Worm (Caenorhabditis elegans) whole organism, L4 larva: ENCODE data around the gene T07C4.3.

Experiments
- T20F7.1 ChIP-seq: fragments of 200-800 bp; sonication (Bioruptor generic); optimal IDR thresholded peaks from 2 replicates; lab custom pipeline; 2018; ENCODE audit warnings: mild to moderate bottlenecking, missing genetic modification characterization, missing compliant biosample characterization
- T26A8.4 ChIP-seq: fragments of 200-800 bp; sonication (Bioruptor generic); IDR thresholded peaks from 2 replicates; pipeline ENCODE4 v1.3.6; 2022; ENCODE audit warnings: missing genetic modification characterization, missing compliant biosample characterization
- Y105C5A.15 ChIP-seq: fragments of 200-800 bp; sonication (Bioruptor generic); IDR thresholded peaks from 2 replicates; pipeline ENCODE4 v1.3.6; 2022; ENCODE audit warnings: missing genetic modification characterization, missing compliant biosample characterization
- Y48G9A.11 ChIP-seq: fragments of 200-800 bp; sonication (Bioruptor generic); IDR thresholded peaks from 2 replicates; pipeline ENCODE4 v1.3.6; 2022; ENCODE audit warnings: missing genetic modification reagents, missing genetic modification characterization, missing compliant biosample characterization
- Y5F2A.4 ChIP-seq: fragments of 200-800 bp; sonication (Bioruptor generic); optimal IDR thresholded peaks from 2 replicates; lab custom pipeline; 2018; ENCODE audit warnings: mild to moderate bottlenecking, missing genetic modification characterization, missing compliant biosample characterization
- aha-1 ChIP-seq: fragments of 150-350 bp; peaks from one replicate; lab custom pipeline; 2014; ENCODE audit warnings: missing biosample characterization, missing genetic modification characterization
- aly-2 ChIP-seq: sonication (generic microtip); optimal IDR thresholded peaks from 2 replicates; lab custom pipeline; 2018; ENCODE audit warnings: missing biosample characterization, missing genetic modification characterization
- arid-1 ChIP-seq: fragments of 200-800 bp; sonication (Bioruptor generic); conservative IDR thresholded peaks from 2 replicates; pipeline ENCODE4 v1.3.6; 2022; ENCODE audit warnings: missing genetic modification reagents, missing genetic modification characterization, missing compliant biosample characterization
- ceh-20 ChIP-seq: fragments of 200-800 bp; sonication (Bioruptor generic); IDR thresholded peaks from 2 replicates; pipeline ENCODE4 v1.3.6; 2022; ENCODE audit warnings: missing genetic modification reagents, missing genetic modification characterization, missing compliant biosample characterization
- ceh-32 ChIP-seq: sonication (generic microtip); optimal IDR thresholded peaks from 2 replicates; lab custom pipeline; 2016; ENCODE audit warnings: mild to moderate bottlenecking, missing genetic modification characterization, missing compliant biosample characterization; ENCODE audit not compliant: poor library complexity
- ceh-44 ChIP-seq: fragments of 200-800 bp; sonication (Bioruptor generic); IDR thresholded peaks from 2 replicates; pipeline ENCODE4 v1.3.6; 2022; ENCODE audit warnings: missing genetic modification reagents, missing genetic modification characterization, missing compliant biosample characterization
- ctbp-1 ChIP-seq: fragments of 200-800 bp; sonication (Bioruptor generic); IDR thresholded peaks from 2 replicates; pipeline ENCODE4 v1.3.6; 2022; ENCODE audit warnings: missing genetic modification reagents, missing genetic modification characterization, missing compliant biosample characterization
- daf-12 ChIP-seq: fragments of 150-350 bp; optimal IDR thresholded peaks from 2 replicates; lab custom pipeline; 2014; ENCODE audit warnings: missing biosample characterization, missing genetic modification reagents, missing genetic modification characterization
- daf-16 ChIP-seq, 3 experiments: sonication (generic microtip); optimal IDR thresholded peaks; 2 replicates each; lab custom pipeline; 2016 to 2017; ENCODE audit warnings: missing genetic modification characterization in 3 of 3, missing genetic modification reagents in 3 of 3, mild to moderate bottlenecking in 2 of 3, missing compliant biosample characterization in 2 of 3, missing biosample characterization in 1 of 3, moderate library complexity in 1 of 3
- egl-27 ChIP-seq: sonication (generic microtip); optimal IDR thresholded peaks from 3 replicates; lab custom pipeline; 2017; ENCODE audit warnings: missing biosample characterization, missing genetic modification reagents, missing genetic modification characterization
- egl-43 ChIP-seq: fragments of 200-800 bp; sonication (Bioruptor generic); IDR thresholded peaks from 2 replicates; pipeline ENCODE4 v1.3.6; 2022; ENCODE audit warnings: missing genetic modification reagents, missing genetic modification characterization, missing compliant biosample characterization
- fos-1 ChIP-seq: fragments of 150-350 bp; optimal IDR thresholded peaks from 2 replicates; lab custom pipeline; 2014; ENCODE audit warnings: missing biosample characterization, missing genetic modification characterization
- hif-1 ChIP-seq, 2 experiments: sonication (generic microtip); optimal IDR thresholded peaks; 2 replicates each; lab custom pipeline; 2016 to 2017; ENCODE audit warnings: missing compliant biosample characterization in 2 of 2, missing genetic modification characterization in 2 of 2, missing genetic modification reagents in 2 of 2, missing genotype in 2 of 2, mild to moderate bottlenecking in 1 of 2
- hlh-11 ChIP-seq: fragments of 200-800 bp; sonication (Bioruptor generic); optimal IDR thresholded peaks from 2 replicates; lab custom pipeline; 2018; ENCODE audit warnings: mild to moderate bottlenecking, missing genetic modification characterization, missing compliant biosample characterization
- lim-7 ChIP-seq: fragments of 200-800 bp; sonication (Bioruptor generic); IDR thresholded peaks from 2 replicates; pipeline ENCODE4 v1.3.6; 2022; ENCODE audit warnings: missing genetic modification characterization, missing compliant biosample characterization
- lin-1 ChIP-seq: fragments of 200-800 bp; sonication (Bioruptor generic); IDR thresholded peaks from 2 replicates; pipeline ENCODE4 v1.3.6; 2022; ENCODE audit warnings: missing genetic modification reagents, missing genetic modification characterization, missing compliant biosample characterization
- lin-13 ChIP-seq: fragments of 150-350 bp; optimal IDR thresholded peaks from 2 replicates; lab custom pipeline; 2014; ENCODE audit warnings: missing biosample characterization, missing genetic modification reagents, missing genetic modification characterization
- lin-29 ChIP-seq: fragments of 200-800 bp; sonication (Bioruptor generic); IDR thresholded peaks from 2 replicates; pipeline ENCODE4 v1.3.6; 2022; ENCODE audit warnings: missing genetic modification reagents, missing genetic modification characterization, missing compliant biosample characterization
- lin-38 ChIP-seq: fragments of 200-800 bp; sonication (Bioruptor generic); IDR thresholded peaks from 2 replicates; pipeline ENCODE4 v1.3.6; 2022; ENCODE audit warnings: missing genetic modification reagents, missing genetic modification characterization, missing compliant biosample characterization
- lir-3 ChIP-seq: sonication (generic microtip); optimal IDR thresholded peaks from 2 replicates; lab custom pipeline; 2016; ENCODE audit warnings: mild to moderate bottlenecking, missing genetic modification characterization, missing compliant biosample characterization
- lsy-2 ChIP-seq, 2 experiments: fragments of 150-350 bp in 1 of 2; sonication (generic microtip) in 1 of 2; optimal IDR thresholded peaks; 2 replicates each; lab custom pipeline; 2014 to 2017; ENCODE audit warnings: missing biosample characterization in 2 of 2, missing genetic modification characterization in 2 of 2
- nhr-11 ChIP-seq: fragments of 150-350 bp; optimal IDR thresholded peaks from 2 replicates; lab custom pipeline; 2014; ENCODE audit warnings: missing biosample characterization, missing genetic modification characterization
- nhr-237 ChIP-seq: sonication (generic microtip); optimal IDR thresholded peaks from 2 replicates; lab custom pipeline; 2017; ENCODE audit warnings: missing biosample characterization, missing genetic modification characterization
- nhr-28 ChIP-seq: fragments of 150-350 bp; optimal IDR thresholded peaks from 2 replicates; lab custom pipeline; 2014; ENCODE audit warnings: missing biosample characterization, missing genetic modification characterization
- nhr-41 ChIP-seq: fragments of 200-800 bp; sonication (Bioruptor generic); IDR thresholded peaks from 2 replicates; pipeline ENCODE4 v1.3.6; 2022; ENCODE audit warnings: missing genetic modification reagents, missing genetic modification characterization, missing compliant biosample characterization
- nhr-48 ChIP-seq: sonication (generic microtip); optimal IDR thresholded peaks from 2 replicates; lab custom pipeline; 2016; ENCODE audit warnings: mild to moderate bottlenecking, missing genetic modification characterization, missing compliant biosample characterization
- nhr-76 ChIP-seq: fragments of 150-350 bp; optimal IDR thresholded peaks from 2 replicates; lab custom pipeline; 2014; ENCODE audit warnings: missing biosample characterization, missing genetic modification characterization
- rbr-2 ChIP-seq: sonication (generic microtip); optimal IDR thresholded peaks from 2 replicates; lab custom pipeline; 2016; ENCODE audit warnings: missing genotype, missing genetic modification characterization, missing compliant biosample characterization
- set-16 ChIP-seq: fragments of 200-800 bp; sonication (Bioruptor generic); IDR thresholded peaks from 2 replicates; pipeline ENCODE4 v1.3.6; 2022; ENCODE audit warnings: missing genetic modification reagents, missing genetic modification characterization, missing compliant biosample characterization
- skn-1 ChIP-seq: fragments of 150-350 bp; optimal IDR thresholded peaks from 2 replicates; lab custom pipeline; 2014; ENCODE audit warnings: missing biosample characterization, missing genetic modification characterization
- unc-130 ChIP-seq: sonication (generic microtip); optimal IDR thresholded peaks from 2 replicates; lab custom pipeline; 2016; ENCODE audit warnings: missing genetic modification reagents, missing genetic modification characterization, missing compliant biosample characterization
- unc-62 ChIP-seq, 3 experiments: fragments of 150-350 bp in 1 of 3; sonication (generic microtip); optimal IDR thresholded peaks in 2 of 3; peaks in 1 of 3; 1 replicate in 1 of 3; 2 replicates in 2 of 3; lab custom pipeline; 2014 to 2017; ENCODE audit warnings: missing biosample characterization in 3 of 3, missing genetic modification characterization in 3 of 3, missing genetic modification reagents in 3 of 3, missing genotype in 1 of 3
- vab-7 ChIP-seq: fragments of 200-800 bp; sonication (Bioruptor generic); IDR thresholded peaks from 2 replicates; pipeline ENCODE4 v1.3.6; 2022; ENCODE audit warnings: missing genetic modification reagents, missing genetic modification characterization, missing compliant biosample characterization
- zip-2 ChIP-seq: fragments of 150-350 bp; optimal IDR thresholded peaks from 2 replicates; lab custom pipeline; 2014; ENCODE audit warnings: missing biosample characterization, missing genetic modification characterization
- ztf-7 ChIP-seq: fragments of 150-350 bp; optimal IDR thresholded peaks from 2 replicates; lab custom pipeline; 2014; ENCODE audit warnings: missing biosample characterization, missing genetic modification characterization

Gene T07C4.3

ce11 chrIII:10391628-10392027 lies 39.7 kb downstream of the T07C4.3 start, which contains the start of gene M03C11.9:
Gene M03C11.9 (minus strand): TSS chrIII:10391728.
- peak in 1 of 2 experiments; percentile 52 for TF ChIP-seq unc-62 (GFP tag; optimal IDR thresholded peaks at IDR 0.05 in 1 of 2; lab: Kevin White, UChicago)
- no peak for TF ChIP-seq unc-62 (tag; optimal IDR thresholded peaks at IDR 0.05; lab: Kevin White, UChicago)
- TF ChIP-seq lim-7 (GFP tag; lab: Robert Waterston, UW), result no peak

ce11 chrIII:10395990-10396389 lies 44.0 kb downstream of the T07C4.3 start, which contains the start of gene M03C11.1:
Gene M03C11.1 (minus strand): TSS chrIII:10396090.
- no peak for TF ChIP-seq skn-1 (tag; lab: Kevin White, UChicago)
- no peak for TF ChIP-seq lin-13 (GFP tag; lab: Kevin White, UChicago)
- no peak for TF ChIP-seq nhr-48
- no peak for TF ChIP-seq Y5F2A.4 (GFP tag; lab: Kevin White, UChicago)
- no peak for TF ChIP-seq Y48G9A.11
- TF ChIP-seq daf-12 (tag; lab: Kevin White, UChicago), result no peak
- no peak for TF ChIP-seq set-16 (GFP tag; lab: Robert Waterston, UW)
- no peak for TF ChIP-seq vab-7 (GFP tag; lab: Robert Waterston, UW)
- no peak for TF ChIP-seq fos-1 (tag; lab: Kevin White, UChicago)
- no peak for TF ChIP-seq lin-29 (GFP tag; lab: Robert Waterston, UW)
- TF ChIP-seq aly-2 (tag; lab: Kevin White, UChicago), result no peak
- no peak for TF ChIP-seq rbr-2
- TF ChIP-seq nhr-11 (tag; lab: Kevin White, UChicago), result no peak
- TF ChIP-seq lin-1, result no peak
- no peak for TF ChIP-seq ceh-20 (GFP tag; lab: Robert Waterston, UW)
- no peak for TF ChIP-seq daf-16 (GFP tag; optimal IDR thresholded peaks at IDR 0.05; lab: Kevin White, UChicago)
- TF ChIP-seq daf-16 (tag; optimal IDR thresholded peaks at IDR 0.05; lab: Kevin White, UChicago), result no peak

- TF ChIP-seq nhr-237 (tag; lab: Kevin White, UChicago) (no peak), lin-38 (no peak), T20F7.1 (GFP tag; lab: Kevin White, UChicago) (no peak), zip-2 (tag; lab: Kevin White, UChicago) (no peak), arid-1 (GFP tag; lab: Robert Waterston, UW) (no peak), Y5F2A.4 (GFP tag; lab: Kevin White, UChicago) (no peak), lsy-2 (tag; optimal IDR thresholded peaks at IDR 0.05; lab: Kevin White, UChicago) (no peak), egl-27 (no peak), ztf-7 (tag; lab: Kevin White, UChicago) (no peak), unc-130 (no peak), ctbp-1 (0 out of 2 replicates have a peak, but pooled peaks have one; percentile 30), aha-1 (peak; percentile 75), T26A8.4 (GFP tag; lab: Robert Waterston, UW) (no peak), lir-3 (tag; lab: Kevin White, UChicago) (no peak), hlh-11 (tag; lab: Kevin White, UChicago) (no peak), ceh-44 (GFP tag; lab: Robert Waterston, UW) (no peak), Y105C5A.15 (GFP tag; lab: Robert Waterston, UW) (no peak), ceh-32 (tag; lab: Kevin White, UChicago) (no peak), hif-1 (tag; optimal IDR thresholded peaks at IDR 0.05; lab: Kevin White, UChicago) (no peak), lin-1 (no peak), lim-7 (GFP tag; lab: Robert Waterston, UW) (no peak), unc-62 (GFP tag; optimal IDR thresholded peaks at IDR 0.05 in 1 of 2; lab: Kevin White, UChicago) (peak in 1 of 2 experiments; percentile 91), unc-62 (tag; optimal IDR thresholded peaks at IDR 0.05; lab: Kevin White, UChicago) (no peak), nhr-76 (tag; lab: Kevin White, UChicago) (no peak), nhr-28 (tag; lab: Kevin White, UChicago) (no peak), nhr-41 (GFP tag; lab: Robert Waterston, UW) (no peak), egl-43 (GFP tag; lab: Robert Waterston, UW) (no peak)
Measured at ce11 chrIII:10396891-10397502, 45.0 kb downstream of the T07C4.3 start.
